Fruit fly (Drosophila melanogaster): Measurements from ENCODE around the gene elm.

The elm gene

dm6 chr3R:5622985-5623630 lies 31.6 kb downstream of the elm start (continued):
- TF ChIP-seq scrt (GFP tag; optimal IDR thresholded peaks at IDR 0.05) (peak; percentile 90), aop (GFP tag; IDR thresholded peaks at IDR 0.05) (no peak), Lhr (GFP tag; optimal IDR thresholded peaks at IDR 0.05) (peak; percentile 68), CG12659 (GFP tag; optimal IDR thresholded peaks at IDR 0.05) (peak; percentile 70), ase (GFP tag; IDR thresholded peaks at IDR 0.05) (no peak), dm (GFP tag; optimal IDR thresholded peaks at IDR 0.05) (peak; percentile 50), oc (tag; optimal IDR thresholded peaks at IDR 0.05) (peak; percentile 76), CG11696 (GFP tag; IDR thresholded peaks at IDR 0.05) (no peak), CG15601 (tag; optimal IDR thresholded peaks at IDR 0.05) (peak; percentile 87), maf-S (GFP tag; optimal IDR thresholded peaks at IDR 0.05) (peak; percentile 34), her (GFP tag; optimal IDR thresholded peaks at IDR 0.05) (peak; percentile 72), hb (GFP tag; IDR thresholded peaks at IDR 0.05; ENCODE audit: partially characterized antibody) (no peak), cad (GFP tag; optimal IDR thresholded peaks at IDR 0.05) (no peak), fru (optimal IDR thresholded peaks at IDR 0.05) (no peak), insv (GFP tag; optimal IDR thresholded peaks at IDR 0.05) (peak in 1 of 2 experiments; percentile 82), CG1647 (GFP tag; optimal IDR thresholded peaks at IDR 0.05) (peak; percentile 74), CG16863 (GFP tag; optimal IDR thresholded peaks at IDR 0.05) (peak; percentile 71), lola (GFP tag; optimal IDR thresholded peaks at IDR 0.05) (peak in 1 of 3 experiments; percentile 66), psq (GFP tag; optimal IDR thresholded peaks at IDR 0.05) (peak; percentile 66), cg (GFP tag; optimal IDR thresholded peaks at IDR 0.05) (peak; percentile 83), CG15514 (GFP tag; optimal IDR thresholded peaks at IDR 0.05) (peak; percentile 77), Chrac-16 (GFP tag; optimal IDR thresholded peaks at IDR 0.05) (peak; percentile 38), Dip2 (GFP tag; IDR thresholded peaks at IDR 0.05) (no peak), stwl (tag; optimal IDR thresholded peaks at IDR 0.05) (peak; percentile 86), sug (tag; optimal IDR thresholded peaks at IDR 0.05) (peak; percentile 57), ato (GFP tag; IDR thresholded peaks at IDR 0.05; ENCODE audit: partially characterized antibody) (no peak), MBD-R2 (GFP tag; IDR thresholded peaks at IDR 0.05) (no peak), CG11247 (GFP tag; IDR thresholded peaks at IDR 0.05) (no peak), D (optimal IDR thresholded peaks at IDR 0.05) (no peak), D (GFP tag; optimal IDR thresholded peaks at IDR 0.05) (peak; percentile 85), Xbp1 (GFP tag; optimal IDR thresholded peaks at IDR 0.05) (peak; percentile 25), btn (GFP tag; optimal IDR thresholded peaks at IDR 0.05) (peak; percentile 62), CrebB (tag; optimal IDR thresholded peaks at IDR 0.05) (peak; percentile 83), Trl (optimal IDR thresholded peaks at IDR 0.05) (no peak), Trl (GFP tag; optimal IDR thresholded peaks at IDR 0.05) (peak; percentile 85), fd3F (GFP tag; optimal IDR thresholded peaks at IDR 0.05) (peak; percentile 71), CG1603 (tag; optimal IDR thresholded peaks at IDR 0.05) (peak; percentile 81), ab (GFP tag; optimal IDR thresholded peaks at IDR 0.05) (no peak), crc (GFP tag; optimal IDR thresholded peaks at IDR 0.05) (peak; percentile 50), CG13624 (GFP tag; optimal IDR thresholded peaks at IDR 0.05) (peak; percentile 28), E2f1 (GFP tag; IDR thresholded peaks at IDR 0.05) (no peak), wdn (GFP tag; IDR thresholded peaks at IDR 0.05) (no peak), CG3065 (GFP tag; optimal IDR thresholded peaks at IDR 0.05) (peak; percentile 26), CG10462 (GFP tag; optimal IDR thresholded peaks at IDR 0.05) (peak; percentile 64), CG18764 (GFP tag; optimal IDR thresholded peaks at IDR 0.05) (peak; percentile 70), CG4617 (GFP tag; optimal IDR thresholded peaks at IDR 0.05; ENCODE audit: borderline replicate concordance) (peak; percentile 45), CG13287 (GFP tag; IDR thresholded peaks at IDR 0.05; ENCODE audit: partially characterized antibody) (no peak), Oli (tag; optimal IDR thresholded peaks at IDR 0.05) (peak; percentile 23), ERR (GFP tag; optimal IDR thresholded peaks at IDR 0.05) (peak; percentile 68), knrl (GFP tag; IDR thresholded peaks at IDR 0.05; ENCODE audit: partially characterized antibody) (no peak), Antp (GFP tag; optimal IDR thresholded peaks at IDR 0.05) (peak; percentile 56)

Data from whole organism, embryonic.